Worm (Caenorhabditis elegans): ENCODE results near the gene sdz-8.

The sdz-8 gene

DNA sequence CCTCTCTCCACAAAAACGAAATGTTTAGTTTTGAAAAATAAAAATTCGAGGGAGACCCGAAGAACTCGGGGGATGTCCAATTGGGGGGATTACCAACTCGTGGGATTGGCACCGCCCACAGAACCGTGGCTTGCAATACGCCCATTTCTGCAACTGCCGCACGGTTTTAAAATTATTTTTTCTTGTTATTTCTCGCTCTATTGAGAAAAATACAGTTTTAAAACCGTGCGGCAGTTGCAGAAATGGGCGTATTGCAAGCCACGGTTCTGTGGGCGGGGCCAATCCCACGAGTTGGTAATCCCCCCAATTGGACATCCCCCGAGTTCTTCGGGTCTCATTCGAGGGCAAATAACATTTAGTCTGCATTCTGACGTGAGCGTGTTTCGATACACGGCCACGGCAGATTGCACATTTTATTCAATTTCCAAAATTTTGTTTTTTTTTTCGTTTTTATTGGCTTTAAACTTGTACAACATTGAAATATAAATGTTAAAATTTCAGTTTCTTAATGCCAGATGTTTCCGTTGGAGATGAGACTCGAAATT is 11.1 kb downstream of the sdz-8 start, which contains the start of the genes C55A6.1 and C55A6.10 (continued):
- peak; percentile 36 for TF ChIP-seq syd-9 (tag; optimal IDR thresholded peaks at IDR 0.05)
- peak; percentile 70 for TF ChIP-seq F13H6.1 (tag; optimal IDR thresholded peaks at IDR 0.05)
- peak; percentile 10 for TF ChIP-seq ceh-48 (tag; optimal IDR thresholded peaks at IDR 0.05)
- TF ChIP-seq ceh-19 (GFP tag; optimal IDR thresholded peaks at IDR 0.05), result peak; percentile 19

DNA sequence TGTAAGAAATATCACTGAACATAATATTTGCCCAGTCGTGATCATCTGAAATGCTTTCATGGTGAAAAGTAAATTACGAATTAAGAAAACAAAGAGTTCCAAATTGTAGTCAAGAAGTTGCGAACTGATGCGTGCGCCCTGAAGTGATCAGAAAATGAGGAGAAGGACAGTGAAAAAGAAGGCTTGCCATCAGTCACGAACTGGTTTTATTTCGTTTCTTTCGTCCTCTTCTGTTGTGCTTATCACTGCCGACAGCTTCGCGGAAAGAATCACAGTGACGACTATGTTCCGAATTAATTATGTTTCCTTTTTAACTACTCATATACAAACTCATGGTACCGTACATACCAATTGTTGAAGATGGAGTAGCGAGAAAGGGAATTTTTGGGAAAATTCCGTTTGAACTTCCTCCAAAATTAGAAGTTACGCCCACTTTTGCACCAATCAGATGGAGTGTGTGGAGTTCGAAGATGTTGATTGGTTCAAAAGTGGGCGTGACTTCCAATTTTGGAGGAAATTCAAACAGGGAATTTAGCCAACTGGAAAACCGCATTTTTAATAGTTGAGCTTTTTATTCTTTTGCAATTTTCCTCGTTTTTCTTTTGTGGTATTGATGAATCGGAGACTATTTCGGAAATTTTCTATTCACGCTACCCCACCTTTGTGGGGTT is 12.8 kb downstream of the sdz-8 start, which contains the start of gene C55A6.12:
Gene C55A6.12 (minus strand): TSS at position 51 of the 671 bp plus-strand sequence.
- no peak for TF ChIP-seq pag-3 (tag; optimal IDR thresholded peaks at IDR 0.05; ENCODE audit: borderline replicate concordance)
- TF ChIP-seq nfya-1 (tag; optimal IDR thresholded peaks at IDR 0.05), result peak; percentile 91

DNA sequence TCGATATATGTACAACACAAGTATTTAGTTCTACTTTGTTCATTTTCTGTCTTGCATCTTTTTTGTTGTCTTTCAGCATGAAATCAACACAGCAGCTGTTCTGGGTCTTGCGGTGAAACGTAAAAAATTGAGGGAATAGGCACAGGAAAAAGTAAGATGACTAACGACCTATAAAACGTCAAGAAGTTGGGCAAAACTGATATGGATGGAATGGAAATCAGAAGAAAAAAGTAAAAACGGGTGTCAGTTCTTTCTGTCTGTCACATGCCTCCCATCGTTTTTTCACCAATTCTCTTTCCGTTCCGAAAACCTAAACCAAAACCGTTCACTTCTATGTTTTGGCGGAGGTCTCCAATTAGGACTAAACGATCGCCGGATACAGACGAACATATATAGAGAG is 15.0 kb downstream of the sdz-8 start:
- TF ChIP-seq nhr-11 (tag; optimal IDR thresholded peaks at IDR 0.05) (no peak), lin-11 (tag; optimal IDR thresholded peaks at IDR 0.05) (no peak), unc-3 (GFP tag; conservative IDR thresholded peaks at IDR 0.05) (no peak), unc-3 (tag; optimal IDR thresholded peaks at IDR 0.05) (no peak), F13H6.1 (tag; optimal IDR thresholded peaks at IDR 0.05) (no peak), ama-1 (optimal IDR thresholded peaks at IDR 0.05) (no peak), tbx-7 (tag; optimal IDR thresholded peaks at IDR 0.05) (no peak), madf-2 (tag; optimal IDR thresholded peaks at IDR 0.05) (no peak), ceh-2 (tag; optimal IDR thresholded peaks at IDR 0.05) (no peak), nfya-1 (tag; optimal IDR thresholded peaks at IDR 0.05) (no peak), hlh-15 (tag; optimal IDR thresholded peaks at IDR 0.05) (no peak), elt-2 (tag; optimal IDR thresholded peaks at IDR 0.05) (no peak)

DNA sequence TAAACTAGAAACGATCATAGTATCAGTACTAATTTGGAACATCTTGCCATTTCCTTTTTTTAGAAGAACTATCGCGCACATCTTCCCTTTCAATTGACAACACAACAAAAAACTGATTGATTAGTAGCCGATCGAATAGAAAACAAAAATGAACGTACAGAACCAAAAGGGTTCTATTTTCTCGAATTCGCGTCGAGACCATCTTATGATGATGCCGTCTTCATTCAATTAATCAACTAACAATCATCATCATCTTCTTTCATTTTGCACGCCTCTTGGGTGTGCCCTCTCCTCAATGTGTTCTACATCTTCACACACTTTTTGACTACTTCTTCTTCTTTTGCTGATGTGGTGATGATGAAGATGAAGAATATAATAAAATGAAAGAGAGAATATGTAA is 16.2 kb downstream of the sdz-8 start:
- no peak for TF ChIP-seq unc-42 (tag; optimal IDR thresholded peaks at IDR 0.05)
- TF ChIP-seq odd-2 (tag; optimal IDR thresholded peaks at IDR 0.05), result no peak
- no peak for TF ChIP-seq lim-6 (tag; optimal IDR thresholded peaks at IDR 0.05)
- no peak for TF ChIP-seq C38D4.7 (GFP tag; optimal IDR thresholded peaks at IDR 0.05)
- TF ChIP-seq fax-1 (tag; optimal IDR thresholded peaks at IDR 0.05), result no peak
- TF ChIP-seq lin-11 (tag; optimal IDR thresholded peaks at IDR 0.05), result no peak
- TF ChIP-seq elt-2 (tag; optimal IDR thresholded peaks at IDR 0.05), result no peak
- no peak for TF ChIP-seq zip-5 (tag; optimal IDR thresholded peaks at IDR 0.05)
- no peak for TF ChIP-seq pax-1 (tag; optimal IDR thresholded peaks at IDR 0.05)
- no peak for TF ChIP-seq hlh-8 (tag; optimal IDR thresholded peaks at IDR 0.05)
- no peak for TF ChIP-seq ceh-2 (tag; optimal IDR thresholded peaks at IDR 0.05)
- TF ChIP-seq eyg-1 (tag; optimal IDR thresholded peaks at IDR 0.05), result no peak

DNA sequence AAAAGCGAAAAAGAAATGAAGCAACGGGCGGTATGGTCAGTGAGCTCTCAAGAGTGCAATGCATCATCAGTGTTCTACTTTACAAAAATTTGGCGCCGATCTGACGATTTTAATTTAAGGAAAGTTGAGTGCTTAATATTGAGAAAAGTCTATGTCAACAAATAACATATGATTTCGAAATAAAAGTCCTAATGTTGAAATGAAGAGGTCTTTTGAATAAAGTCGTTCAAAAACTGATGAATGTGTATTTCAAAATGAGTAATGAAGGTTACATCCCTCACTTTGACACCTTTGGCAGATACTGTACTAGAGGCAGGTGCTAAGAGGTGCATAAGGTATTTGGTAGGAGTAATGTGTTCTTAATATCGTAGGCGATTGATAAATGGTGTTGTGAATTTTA is 18.5 kb downstream of the sdz-8 start:
- no peak for TF ChIP-seq ceh-9 (tag; optimal IDR thresholded peaks at IDR 0.05)
- no peak for TF ChIP-seq hlh-30 (tag; optimal IDR thresholded peaks at IDR 0.05; ENCODE audit: insufficient read depth)
- no peak for TF ChIP-seq eyg-1 (tag; optimal IDR thresholded peaks at IDR 0.05)
- no peak for TF ChIP-seq F13H6.1 (tag; optimal IDR thresholded peaks at IDR 0.05)
- no peak for TF ChIP-seq npax-4 (tag; optimal IDR thresholded peaks at IDR 0.05)
- TF ChIP-seq tbx-7 (tag; optimal IDR thresholded peaks at IDR 0.05), result no peak
- no peak for TF ChIP-seq fkh-6 (tag; optimal IDR thresholded peaks at IDR 0.05)
- TF ChIP-seq K02D7.2 (tag; optimal IDR thresholded peaks at IDR 0.05), result no peak
- no peak for TF ChIP-seq hlh-13 (GFP tag; optimal IDR thresholded peaks at IDR 0.05)
- no peak for TF ChIP-seq sox-2 (GFP tag; IDR thresholded peaks at IDR 0.05)
- TF ChIP-seq tbx-2 (tag; optimal IDR thresholded peaks at IDR 0.05), result no peak
- no peak for TF ChIP-seq unc-42 (tag; optimal IDR thresholded peaks at IDR 0.05)
- no peak for TF ChIP-seq elt-4 (tag; optimal IDR thresholded peaks at IDR 0.05)
- TF ChIP-seq ceh-30 (tag; optimal IDR thresholded peaks at IDR 0.05), result no peak
- no peak for TF ChIP-seq ceh-14 (tag; optimal IDR thresholded peaks at IDR 0.05)
- no peak for TF ChIP-seq elt-2 (tag; optimal IDR thresholded peaks at IDR 0.05)
- TF ChIP-seq sox-4 (tag; optimal IDR thresholded peaks at IDR 0.05), result no peak
- TF ChIP-seq pax-1 (tag; optimal IDR thresholded peaks at IDR 0.05), result no peak
